Worm (Caenorhabditis elegans) whole organism, early embryonic: Measurements from ENCODE around the gene C27A2.12.
A peak's percentile ranks its signal among the peaks of the same experiment; 100 is the strongest.

Experiments used
- B0310.2 ChIP-seq: sonication (generic microtip); optimal IDR thresholded peaks from 2 replicates; lab custom pipeline; 2016; ENCODE audit warnings: mild to moderate bottlenecking, missing genetic modification characterization, missing compliant biosample characterization
- F13C5.2 ChIP-seq: sonication (generic microtip); optimal IDR thresholded peaks from 2 replicates; lab custom pipeline; 2017; ENCODE audit warnings: mild to moderate bottlenecking, missing genetic modification characterization, inconsistent platforms, missing compliant biosample characterization
- aly-1 ChIP-seq: sonication (generic microtip); optimal IDR thresholded peaks from 2 replicates; lab custom pipeline; 2016; ENCODE audit warnings: missing genetic modification characterization, missing compliant biosample characterization
- ama-1 ChIP-seq: fragments of 150-350 bp; optimal IDR thresholded peaks from 2 replicates; lab custom pipeline; 2014
- ceh-13 ChIP-seq: fragments of 200-800 bp; sonication (Bioruptor generic); optimal IDR thresholded peaks from 2 replicates; lab custom pipeline; 2018; ENCODE audit warnings: mild to moderate bottlenecking, missing genetic modification characterization, missing compliant biosample characterization
- ceh-36 ChIP-seq: sonication (generic microtip); optimal IDR thresholded peaks from 2 replicates; lab custom pipeline; 2016; ENCODE audit warnings: missing genetic modification characterization, inconsistent platforms, missing compliant biosample characterization
- ets-7 ChIP-seq: sonication (generic microtip); optimal IDR thresholded peaks from 2 replicates; lab custom pipeline; 2016; ENCODE audit warnings: missing genotype, missing genetic modification characterization, missing compliant biosample characterization
- flt-1 ChIP-seq: fragments of 200-800 bp; sonication (Bioruptor generic); IDR thresholded peaks from 2 replicates; pipeline ENCODE4 v1.3.6; 2022; ENCODE audit warnings: missing genetic modification characterization, missing compliant biosample characterization
- hmbx-1 ChIP-seq: sonication (generic microtip); optimal IDR thresholded peaks from 2 replicates; lab custom pipeline; 2016; ENCODE audit warnings: mild to moderate bottlenecking, missing genetic modification characterization, missing compliant biosample characterization
- hmg-4 ChIP-seq: fragments of 200-800 bp; sonication (Bioruptor generic); optimal IDR thresholded peaks from 2 replicates; lab custom pipeline; 2018; ENCODE audit warnings: mild to moderate bottlenecking, missing genetic modification characterization, missing compliant biosample characterization
- hnd-1 ChIP-seq: sonication (generic microtip); optimal IDR thresholded peaks from 2 replicates; lab custom pipeline; 2016; ENCODE audit warnings: missing genetic modification characterization, missing compliant biosample characterization
- pes-1 ChIP-seq: fragments of 200-800 bp; sonication (Bioruptor generic); IDR thresholded peaks from 2 replicates; pipeline ENCODE4 v1.3.6; 2022; ENCODE audit warnings: missing genetic modification reagents, missing genetic modification characterization, missing compliant biosample characterization
- scrt-1 ChIP-seq: fragments of 200-800 bp; sonication (Bioruptor generic); IDR thresholded peaks from 2 replicates; pipeline ENCODE4 v1.3.6; 2022; ENCODE audit warnings: missing genetic modification characterization, missing compliant biosample characterization
- sea-1 ChIP-seq: fragments of 200-800 bp; sonication (Bioruptor generic); conservative IDR thresholded peaks from 2 replicates; pipeline ENCODE4 v1.3.6; 2022; ENCODE audit warnings: missing genetic modification characterization, missing compliant biosample characterization
- tbx-11 ChIP-seq: fragments of 200-800 bp; sonication (Bioruptor generic); IDR thresholded peaks from 2 replicates; pipeline ENCODE4 v1.3.6; 2022; ENCODE audit warnings: missing genetic modification characterization, missing compliant biosample characterization
- tbx-37 ChIP-seq: fragments of 200-800 bp; sonication (Bioruptor generic); conservative IDR thresholded peaks from 2 replicates; pipeline ENCODE4 v1.3.6; 2022; ENCODE audit warnings: missing genetic modification reagents, missing genetic modification characterization, missing compliant biosample characterization
- tra-4 ChIP-seq: sonication (generic microtip); optimal IDR thresholded peaks from 2 replicates; lab custom pipeline; 2017; ENCODE audit warnings: missing genetic modification characterization, missing compliant biosample characterization

C27A2.12 gene

ce11 chrII:5097463-5097862 is 39.5 kb upstream of the C27A2.12 start:
- TF ChIP-seq tbx-37 (GFP tag; lab: Robert Waterston, UW) = peak; percentile 90
- peak; percentile 81 for TF ChIP-seq scrt-1 (GFP tag; lab: Robert Waterston, UW)
- TF ChIP-seq tbx-11 (GFP tag; lab: Robert Waterston, UW) = peak; percentile 99
- peak; percentile 89 for TF ChIP-seq sea-1

DNA sequence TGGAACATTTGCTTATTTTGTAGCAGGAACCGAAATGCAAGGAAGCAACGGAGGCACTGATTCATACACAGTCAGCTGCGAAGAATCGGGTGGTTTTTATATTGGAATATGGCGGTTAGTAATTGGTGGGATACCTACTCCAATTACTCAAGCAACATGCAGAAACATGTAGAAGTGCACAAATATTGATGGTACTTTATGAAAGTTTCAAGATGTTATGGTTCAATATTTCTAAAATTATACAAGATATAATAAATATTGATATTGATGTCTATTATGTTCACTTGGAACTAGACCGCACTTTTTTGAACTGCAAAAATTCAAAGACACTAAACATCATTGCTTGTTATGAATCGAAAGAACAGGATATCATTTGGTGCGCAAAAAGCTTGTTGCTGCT is 36.0 kb upstream of the C27A2.12 start, which contains the start of gene C04G6.13:
TSS of gene C04G6.13 (plus strand) at position 301 of the 400 bp plus-strand sequence.
- TF ChIP-seq ama-1 (lab: Kevin White, UChicago) = no peak
- TF ChIP-seq scrt-1 (GFP tag; lab: Robert Waterston, UW) = no peak
- TF ChIP-seq pes-1 (GFP tag; lab: Robert Waterston, UW) = no peak
- TF ChIP-seq hnd-1 = no peak
- TF ChIP-seq ceh-36 (tag; lab: Kevin White, UChicago) = no peak
- no peak for TF ChIP-seq hmg-4 (GFP tag; lab: Kevin White, UChicago)
- no peak for TF ChIP-seq aly-1 (tag; lab: Kevin White, UChicago)
- TF ChIP-seq sea-1 = no peak
- no peak for TF ChIP-seq tbx-37 (GFP tag; lab: Robert Waterston, UW)
- TF ChIP-seq B0310.2 (tag; lab: Kevin White, UChicago) = no peak
- TF ChIP-seq F13C5.2 (tag; lab: Kevin White, UChicago) = no peak
- no peak for TF ChIP-seq ceh-13 (GFP tag; lab: Kevin White, UChicago)
- no peak for TF ChIP-seq ets-7
- no peak for TF ChIP-seq flt-1
- TF ChIP-seq tra-4 (tag; lab: Kevin White, UChicago) = no peak
- no peak for TF ChIP-seq hmbx-1
- TF ChIP-seq tbx-11 (GFP tag; lab: Robert Waterston, UW) = no peak

- TF ChIP-seq hmg-4 (GFP tag; lab: Kevin White, UChicago) (no peak), B0310.2 (tag; lab: Kevin White, UChicago) (no peak), sea-1 (no peak), flt-1 (no peak), ama-1 (lab: Kevin White, UChicago) (no peak), ets-7 (no peak), aly-1 (tag; lab: Kevin White, UChicago) (no peak), scrt-1 (GFP tag; lab: Robert Waterston, UW) (no peak), tbx-11 (GFP tag; lab: Robert Waterston, UW) (no peak)
Measured at ce11 chrII:5092362-5093281, 34.7 kb upstream of the C27A2.12 start, which contains the start of gene C04G6.2. C04G6.2 (plus strand) TSS chrII:5093231.

ce11 chrII:5091640-5092243 is 33.8 kb upstream of the C27A2.12 start, which contains the start of gene pld-1:
pld-1 (minus strand) TSS chrII:5091690.
- TF ChIP-seq ceh-36 (tag; lab: Kevin White, UChicago) (no peak), F13C5.2 (tag; lab: Kevin White, UChicago) (no peak), tbx-37 (GFP tag; lab: Robert Waterston, UW) (no peak), aly-1 (tag; lab: Kevin White, UChicago) (no peak), tbx-11 (GFP tag; lab: Robert Waterston, UW) (no peak), tra-4 (tag; lab: Kevin White, UChicago) (no peak)

ce11 chrII:5086143-5086542 is 28.2 kb upstream of the C27A2.12 start:
- TF ChIP-seq tbx-11 (GFP tag; lab: Robert Waterston, UW) (no peak), tra-4 (tag; lab: Kevin White, UChicago) (no peak), hmg-4 (GFP tag; lab: Kevin White, UChicago) (no peak), B0310.2 (tag; lab: Kevin White, UChicago) (no peak), scrt-1 (GFP tag; lab: Robert Waterston, UW) (no peak), aly-1 (tag; lab: Kevin White, UChicago) (no peak), flt-1 (no peak), ceh-36 (tag; lab: Kevin White, UChicago) (no peak), F13C5.2 (tag; lab: Kevin White, UChicago) (no peak), hmbx-1 (no peak), hnd-1 (no peak), pes-1 (GFP tag; lab: Robert Waterston, UW) (no peak)

DNA sequence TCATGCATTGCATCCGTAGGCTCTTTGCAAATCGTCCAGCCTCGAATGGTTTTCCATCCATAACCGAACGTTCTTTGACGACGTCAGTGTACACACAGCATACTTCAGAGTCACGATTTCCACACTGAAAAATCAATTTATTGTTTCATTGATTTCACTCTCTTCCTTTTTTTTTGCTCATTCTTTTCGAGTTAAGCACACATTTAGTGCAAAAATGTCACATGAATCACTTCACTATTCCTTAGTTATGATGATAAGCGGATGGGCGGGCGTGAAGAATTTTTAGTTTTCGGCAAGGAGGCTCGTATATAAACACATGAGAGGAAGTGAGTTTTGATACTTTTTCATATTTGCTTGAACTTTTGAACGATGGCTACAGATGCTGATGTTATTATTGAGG is 27.5 kb upstream of the C27A2.12 start, which contains the start of gene txt-9:
TSS of gene txt-9 (plus strand) at position 336 of the 400 bp plus-strand sequence.
- TF ChIP-seq pes-1 (GFP tag; lab: Robert Waterston, UW) (no peak), hnd-1 (no peak), tra-4 (tag; lab: Kevin White, UChicago) (no peak), sea-1 (no peak), ceh-36 (tag; lab: Kevin White, UChicago) (no peak), tbx-11 (GFP tag; lab: Robert Waterston, UW) (no peak)

DNA sequence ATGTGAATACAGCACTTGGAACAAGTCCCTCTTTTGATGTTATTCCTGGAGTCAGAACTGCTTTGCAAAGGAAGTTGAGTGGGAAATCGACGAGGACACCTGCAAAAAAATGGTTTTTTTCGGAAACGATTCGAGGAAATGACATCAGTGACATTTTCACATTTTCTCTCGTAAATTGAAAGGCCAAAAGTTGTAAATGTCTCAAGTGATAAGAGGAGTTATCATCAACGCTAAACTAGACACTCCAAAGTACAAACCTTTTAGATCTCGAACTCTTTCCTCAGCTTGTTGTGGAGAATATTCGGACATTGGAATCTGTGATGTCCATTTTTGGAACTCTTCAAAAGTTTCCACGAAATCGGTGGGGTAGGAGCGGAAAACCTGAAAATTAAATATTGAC is 26.3 kb upstream of the C27A2.12 start:
- TF ChIP-seq hmg-4 (GFP tag; lab: Kevin White, UChicago) = no peak
- no peak for TF ChIP-seq hmbx-1
- no peak for TF ChIP-seq F13C5.2 (tag; lab: Kevin White, UChicago)
- TF ChIP-seq ets-7 = no peak
- no peak for TF ChIP-seq tbx-11 (GFP tag; lab: Robert Waterston, UW)
- TF ChIP-seq sea-1 = no peak
- no peak for TF ChIP-seq scrt-1 (GFP tag; lab: Robert Waterston, UW)
- no peak for TF ChIP-seq aly-1 (tag; lab: Kevin White, UChicago)
